Fruit fly (Drosophila melanogaster) whole organism, embryonic: ENCODE measurements around the gene ATPsynB.

Source experiments
- Asciz ChIP-seq: fragments of 200-800 bp; sonication (Bioruptor generic); optimal IDR thresholded peaks from 2 replicates; lab custom pipeline; 2017; ENCODE audit warnings: missing biosample characterization, mild to moderate bottlenecking, missing genetic modification characterization, missing genetic modification reagents
- Atf-2 ChIP-seq: fragments of 200-800 bp; sonication (Bioruptor generic); optimal IDR thresholded peaks from 2 replicates; lab custom pipeline; 2016; ENCODE audit warnings: missing biosample characterization, missing genetic modification characterization
- BtbVII ChIP-seq: fragments of 200-800 bp; sonication (Bioruptor generic); optimal IDR thresholded peaks from 3 replicates; lab custom pipeline; 2017; ENCODE audit warnings: missing biosample characterization, mild to moderate bottlenecking, missing genetic modification characterization
- C15 ChIP-seq: fragments of 200-800 bp; sonication (Bioruptor generic); IDR thresholded peaks from 3 replicates; pipeline ENCODE4 v1.3.6; 2022; ENCODE audit warnings: missing biosample characterization, missing genetic modification characterization
- CG10321 ChIP-seq: fragments of 200-800 bp; sonication (Bioruptor generic); IDR thresholded peaks from 2 replicates; pipeline ENCODE4 v1.3.6; 2022; ENCODE audit warnings: missing biosample characterization, missing genetic modification characterization
- CG13123 ChIP-seq: fragments of 200-800 bp; sonication (Bioruptor generic); optimal IDR thresholded peaks from 2 replicates; lab custom pipeline; 2016; ENCODE audit warnings: missing biosample characterization, missing genetic modification characterization
- CG14014 ChIP-seq: fragments of 200-800 bp; sonication (Bioruptor generic); IDR thresholded peaks from 2 replicates; pipeline ENCODE4 v1.3.6; 2022; ENCODE audit warnings: missing biosample characterization, missing genetic modification characterization
- CG1529 ChIP-seq: fragments of 200-800 bp; sonication (Bioruptor generic); optimal IDR thresholded peaks from 3 replicates; lab custom pipeline; 2018; ENCODE audit warnings: missing biosample characterization, missing genetic modification characterization
- CG15514 ChIP-seq: fragments of 200-800 bp; sonication (Bioruptor generic); optimal IDR thresholded peaks from 3 replicates; lab custom pipeline; 2017; ENCODE audit warnings: missing biosample characterization, missing genetic modification characterization, mild to moderate bottlenecking, moderate library complexity, missing genetic modification reagents
- CG1647 ChIP-seq: fragments of 200-800 bp; sonication (Bioruptor generic); optimal IDR thresholded peaks from 3 replicates; lab custom pipeline; 2016; ENCODE audit warnings: missing biosample characterization, missing genetic modification characterization
- CG17612 ChIP-seq: fragments of 200-800 bp; sonication (Bioruptor generic); IDR thresholded peaks from 2 replicates; pipeline ENCODE4 v1.3.6; 2022; ENCODE audit warnings: missing biosample characterization, missing genetic modification characterization
- CG17829 ChIP-seq: fragments of 200-800 bp; optimal IDR thresholded peaks from 2 replicates; lab custom pipeline; 2019; ENCODE audit warnings: missing biosample characterization, mild to moderate bottlenecking, missing genetic modification characterization, moderate library complexity
- CG1792 ChIP-seq: fragments of 200-800 bp; sonication (Bioruptor generic); optimal IDR thresholded peaks from 2 replicates; lab custom pipeline; 2016; ENCODE audit warnings: missing biosample characterization, missing genetic modification characterization
- CG18011 ChIP-seq: fragments of 200-800 bp; sonication (Bioruptor generic); optimal IDR thresholded peaks from 2 replicates; lab custom pipeline; 2017; ENCODE audit warnings: missing biosample characterization, missing genetic modification characterization, mild to moderate bottlenecking, moderate library complexity, missing genotype
- CG2120 ChIP-seq: fragments of 200-800 bp; sonication (Bioruptor generic); optimal IDR thresholded peaks from 3 replicates; lab custom pipeline; 2016; ENCODE audit warnings: missing biosample characterization, missing genetic modification characterization
- CG2712 ChIP-seq: fragments of 200-800 bp; optimal IDR thresholded peaks from 3 replicates; lab custom pipeline; 2019; ENCODE audit warnings: missing biosample characterization, mild to moderate bottlenecking, missing genetic modification characterization, moderate library complexity
- CG2875 ChIP-seq: fragments of 200-800 bp; sonication (Bioruptor generic); optimal IDR thresholded peaks from 2 replicates; lab custom pipeline; 2017; ENCODE audit warnings: missing biosample characterization, mild to moderate bottlenecking, missing genetic modification characterization, missing genetic modification reagents
- CG31441 ChIP-seq: fragments of 200-800 bp; sonication (Bioruptor generic); IDR thresholded peaks from 2 replicates; pipeline ENCODE4 v1.3.6; 2022; ENCODE audit warnings: missing biosample characterization, missing genetic modification characterization
- CG3726 ChIP-seq: fragments of 200-800 bp; sonication (Bioruptor generic); IDR thresholded peaks from 3 replicates; pipeline ENCODE4, ENCODE4 v1.3.6; 2022; ENCODE audit warnings: missing biosample characterization, missing genetic modification characterization
- CG4404 ChIP-seq: fragments of 200-800 bp; sonication (Bioruptor generic); IDR thresholded peaks from 2 replicates; pipeline ENCODE4 v1.3.6; 2022; ENCODE audit warnings: missing biosample characterization, missing genetic modification characterization
- CG4707 ChIP-seq: fragments of 200-800 bp; sonication (Bioruptor generic); optimal IDR thresholded peaks from 2 replicates; lab custom pipeline; 2018; ENCODE audit warnings: missing biosample characterization, mild to moderate bottlenecking, missing genetic modification characterization, moderate library complexity
- CG7357 ChIP-seq: fragments of 200-800 bp; sonication (Bioruptor generic); IDR thresholded peaks from 3 replicates; pipeline ENCODE4 v1.3.6; 2022; ENCODE audit warnings: missing biosample characterization, missing genetic modification characterization
- D ChIP-seq, 2 experiments: fragments of 200-800 bp in 1 of 2; fragments of >200 bp in 1 of 2; sonication (Bioruptor generic) in 1 of 2; optimal IDR thresholded peaks; 2 replicates in 1 of 2; 3 replicates in 1 of 2; lab custom pipeline; 2017; ENCODE audit warnings: mild to moderate bottlenecking in 1 of 2, missing biosample characterization in 1 of 2, missing genetic modification characterization in 1 of 2, missing genetic modification reagents in 1 of 2
- Dbx ChIP-seq: fragments of 200-800 bp; sonication (Bioruptor generic); IDR thresholded peaks from 3 replicates; pipeline ENCODE4 v1.3.6; 2022; ENCODE audit warnings: missing biosample characterization, missing genetic modification characterization
- Dp ChIP-seq: fragments of 200-800 bp; sonication (Bioruptor generic); optimal IDR thresholded peaks from 2 replicates; lab custom pipeline; 2018; ENCODE audit warnings: missing biosample characterization, mild to moderate bottlenecking, missing genetic modification characterization, moderate library complexity
- E2f2 ChIP-seq: fragments of 200-800 bp; sonication (Bioruptor generic); IDR thresholded peaks from 2 replicates; pipeline ENCODE4 v1.3.6; 2022; ENCODE audit warnings: missing biosample characterization, missing genetic modification characterization
- Hsf ChIP-seq: fragments of 200-800 bp; sonication (Bioruptor generic); optimal IDR thresholded peaks from 3 replicates; lab custom pipeline; 2016; ENCODE audit warnings: missing biosample characterization, missing genetic modification characterization
- Ravus ChIP-seq: fragments of 200-800 bp; sonication (Bioruptor generic); IDR thresholded peaks from 2 replicates; pipeline ENCODE4 v1.3.6; 2022; ENCODE audit warnings: missing biosample characterization, missing genetic modification characterization
- Trl ChIP-seq, 3 experiments: fragments of >200 bp in 2 of 3; fragments of 200-800 bp in 1 of 3; sonication (Bioruptor generic) in 1 of 3; optimal IDR thresholded peaks; 2 replicates in 1 of 3; 3 replicates in 2 of 3; lab custom pipeline; 2016 to 2017; ENCODE audit warnings: missing biosample characterization in 1 of 3, missing genetic modification characterization in 1 of 3
- Xbp1 ChIP-seq: fragments of 200-800 bp; sonication (Bioruptor generic); optimal IDR thresholded peaks from 3 replicates; lab custom pipeline; 2016; ENCODE audit warnings: missing biosample characterization, mild to moderate bottlenecking, missing genetic modification characterization
- ara ChIP-seq: fragments of 200-800 bp; sonication (Bioruptor generic); IDR thresholded peaks from 2 replicates; pipeline ENCODE4 v1.3.6; 2022; ENCODE audit warnings: missing biosample characterization, missing genetic modification characterization
- bigmax ChIP-seq: fragments of 200-800 bp; sonication (Bioruptor generic); optimal IDR thresholded peaks from 2 replicates; lab custom pipeline; 2018; ENCODE audit warnings: missing biosample characterization, mild to moderate bottlenecking, missing genetic modification characterization
- chinmo ChIP-seq: fragments of 200-800 bp; sonication (Bioruptor generic); IDR thresholded peaks from 4 replicates; pipeline ENCODE4 v1.3.6; 2022; ENCODE audit warnings: missing biosample characterization, missing genetic modification characterization; ENCODE audit not compliant: partially characterized antibody
- dmrt11E ChIP-seq: fragments of 200-800 bp; sonication (Bioruptor generic); optimal IDR thresholded peaks from 3 replicates; lab custom pipeline; 2018; ENCODE audit warnings: missing biosample characterization, mild to moderate bottlenecking, missing genetic modification characterization, moderate library complexity
- fd3F ChIP-seq: fragments of 200-800 bp; sonication (Bioruptor generic); optimal IDR thresholded peaks from 2 replicates; lab custom pipeline; 2018; ENCODE audit warnings: missing biosample characterization, mild to moderate bottlenecking, missing genetic modification characterization, moderate library complexity
- fd64A ChIP-seq: fragments of 200-800 bp; sonication (Bioruptor generic); optimal IDR thresholded peaks from 3 replicates; lab custom pipeline; 2018; ENCODE audit warnings: missing biosample characterization, mild to moderate bottlenecking, missing genetic modification characterization
- fu2 ChIP-seq: fragments of 200-800 bp; sonication (Bioruptor generic); optimal IDR thresholded peaks from 2 replicates; lab custom pipeline; 2016; ENCODE audit warnings: missing biosample characterization, missing genetic modification characterization
- kay ChIP-seq: fragments of 200-800 bp; sonication (Bioruptor generic); optimal IDR thresholded peaks from 2 replicates; lab custom pipeline; 2016; ENCODE audit warnings: missing biosample characterization, missing genetic modification characterization
- ken ChIP-seq: fragments of 200-800 bp; sonication (Bioruptor generic); IDR thresholded peaks from 3 replicates; pipeline ENCODE4 v1.3.6; 2022; ENCODE audit warnings: missing biosample characterization, missing genetic modification characterization
- klu ChIP-seq: fragments of 200-800 bp; sonication (Bioruptor generic); IDR thresholded peaks from 2 replicates; pipeline ENCODE4 v1.3.6; 2022; ENCODE audit warnings: missing biosample characterization, missing genetic modification characterization
- mirr ChIP-seq: fragments of 200-800 bp; sonication (Bioruptor generic); optimal IDR thresholded peaks from 3 replicates; lab custom pipeline; 2018; ENCODE audit warnings: missing biosample characterization, mild to moderate bottlenecking, missing genetic modification characterization
- org-1 ChIP-seq: fragments of 200-800 bp; sonication (Bioruptor generic); optimal IDR thresholded peaks from 2 replicates; lab custom pipeline; 2017; ENCODE audit warnings: missing biosample characterization, missing genetic modification characterization
- pfk ChIP-seq: fragments of 200-800 bp; sonication (Bioruptor generic); optimal IDR thresholded peaks from 2 replicates; lab custom pipeline; 2018; ENCODE audit warnings: missing biosample characterization, mild to moderate bottlenecking, missing genetic modification characterization, moderate library complexity
- rib ChIP-seq: fragments of 200-800 bp; sonication (Bioruptor generic); IDR thresholded peaks from 2 replicates; pipeline ENCODE4 v1.3.6; 2022; ENCODE audit warnings: missing biosample characterization, missing genetic modification characterization
- sens ChIP-seq: fragments of 200-800 bp; sonication (Bioruptor generic); peaks from one replicate; lab custom pipeline; 2016; ENCODE audit warnings: missing biosample characterization, missing genetic modification characterization
- slbo ChIP-seq: fragments of 200-800 bp; sonication (Bioruptor generic); IDR thresholded peaks from 2 replicates; pipeline ENCODE4 v1.3.6; 2022; ENCODE audit warnings: missing biosample characterization, missing genetic modification characterization
- slp2 ChIP-seq: fragments of 200-800 bp; sonication (Bioruptor generic); optimal IDR thresholded peaks from 2 replicates; lab custom pipeline; 2016; ENCODE audit warnings: missing biosample characterization, missing genetic modification characterization
- tap ChIP-seq: fragments of 200-800 bp; optimal IDR thresholded peaks from 3 replicates; lab custom pipeline; 2019; ENCODE audit warnings: missing biosample characterization, mild to moderate bottlenecking, missing genetic modification characterization, moderate library complexity
- tup ChIP-seq: fragments of 200-800 bp; sonication (Bioruptor generic); optimal IDR thresholded peaks from 2 replicates; lab custom pipeline; 2016; ENCODE audit warnings: missing biosample characterization, mild to moderate bottlenecking, missing genetic modification characterization, moderate library complexity
- twi ChIP-seq: fragments of 200-800 bp; optimal IDR thresholded peaks from 2 replicates; lab custom pipeline; 2019; ENCODE audit warnings: missing biosample characterization, mild to moderate bottlenecking, missing genetic modification characterization, moderate library complexity
- vfl ChIP-seq: fragments of 200-800 bp; sonication (Bioruptor generic); optimal IDR thresholded peaks from 2 replicates; lab custom pipeline; 2016; ENCODE audit warnings: missing biosample characterization, missing genetic modification characterization
- wor ChIP-seq: fragments of 200-800 bp; sonication (Bioruptor generic); IDR thresholded peaks from 2 replicates; pipeline ENCODE4 v1.3.6; 2022; ENCODE audit warnings: missing biosample characterization, missing genetic modification characterization

Gene ATPsynB

dm6 chr3L:9695647-9696046 lies 34.2 kb upstream of the ATPsynB start (continued):
- no peak for TF ChIP-seq dmrt11E
- no peak for TF ChIP-seq CG14014 (GFP tag; lab: Robert Waterston, UW)
- TF ChIP-seq CG18011 = no peak
- TF ChIP-seq twi (tag; lab: Kevin White, UChicago) = no peak
- TF ChIP-seq Asciz = peak; percentile 46
- TF ChIP-seq pfk = no peak
- TF ChIP-seq CG17829 (tag; lab: Kevin White, UChicago) = peak; percentile 12
- TF ChIP-seq CG31441 (GFP tag; lab: Robert Waterston, UW) = peak; percentile 59; the same call in 1 of the 2 replicates
- peak; percentile 7 for TF ChIP-seq kay (GFP tag; lab: Kevin White, UChicago)
- peak; percentile 51 for TF ChIP-seq Xbp1 (GFP tag; lab: Kevin White, UChicago)
- TF ChIP-seq CG17612 (GFP tag; lab: Robert Waterston, UW) = no peak
- TF ChIP-seq mirr = no peak
- no peak for TF ChIP-seq CG4404
- TF ChIP-seq slbo (GFP tag; lab: Robert Waterston, UW) = peak; percentile 17; the same call in 1 of the 2 replicates
- TF ChIP-seq Ravus (GFP tag; lab: Robert Waterston, UW) = no peak
- TF ChIP-seq E2f2 (GFP tag; lab: Robert Waterston, UW) = no peak
- TF ChIP-seq slp2 (GFP tag; lab: Kevin White, UChicago) = no peak
- no peak for TF ChIP-seq CG1792
- TF ChIP-seq wor (GFP tag; lab: Robert Waterston, UW) = no peak
- TF ChIP-seq CG4707 (GFP tag; lab: Kevin White, UChicago) = no peak
- no peak for TF ChIP-seq fd64A (GFP tag; lab: Kevin White, UChicago)
- TF ChIP-seq sens = peak; percentile 64
- no peak for TF ChIP-seq CG13123
- peak; percentile 6 for TF ChIP-seq tap (tag; lab: Kevin White, UChicago)
- TF ChIP-seq CG1529 (GFP tag; lab: Kevin White, UChicago) = no peak
- no peak for TF ChIP-seq Dp (GFP tag; lab: Kevin White, UChicago)
- TF ChIP-seq chinmo (GFP tag; lab: Robert Waterston, UW) = no peak
- TF ChIP-seq CG2120 (GFP tag; lab: Kevin White, UChicago) = peak; percentile 48
- peak; percentile 63 for TF ChIP-seq CG2712 (tag; lab: Kevin White, UChicago)
- TF ChIP-seq CG7357 = no peak
- no peak for TF ChIP-seq BtbVII (GFP tag; lab: Kevin White, UChicago)
- no peak for TF ChIP-seq ken (GFP tag; lab: Robert Waterston, UW)
- TF ChIP-seq tup = no peak
- TF ChIP-seq CG10321 (GFP tag; lab: Robert Waterston, UW) = no peak
- no peak for TF ChIP-seq CG15514 (GFP tag; lab: Kevin White, UChicago)
- no peak for TF ChIP-seq Dbx (GFP tag; lab: Robert Waterston, UW)
- peak; percentile 20 for TF ChIP-seq org-1
- no peak for TF ChIP-seq ara (GFP tag; lab: Robert Waterston, UW)
- no peak for TF ChIP-seq fu2 (GFP tag; lab: Kevin White, UChicago)
- no peak for TF ChIP-seq D (optimal IDR thresholded peaks at IDR 0.05; lab: Kevin White, UChicago)
- no peak for TF ChIP-seq D (GFP tag; optimal IDR thresholded peaks at IDR 0.05; lab: Kevin White, UChicago)
- no peak for TF ChIP-seq rib (GFP tag; lab: Robert Waterston, UW)
- TF ChIP-seq Atf-2 = no peak
- TF ChIP-seq CG2875 (GFP tag; lab: Kevin White, UChicago) = no peak
- TF ChIP-seq fd3F (GFP tag; lab: Kevin White, UChicago) = peak; percentile 14
- no peak for TF ChIP-seq Trl (optimal IDR thresholded peaks at IDR 0.05; lab: Kevin White, UChicago)
- no peak for TF ChIP-seq Trl (GFP tag; optimal IDR thresholded peaks at IDR 0.05; lab: Kevin White, UChicago)
- TF ChIP-seq CG3726 (GFP tag; lab: Robert Waterston, UW) = no peak
- no peak for TF ChIP-seq C15
- TF ChIP-seq vfl (GFP tag; lab: Kevin White, UChicago) = no peak
- no peak for TF ChIP-seq klu (GFP tag; lab: Robert Waterston, UW)
- TF ChIP-seq Hsf = no peak
- TF ChIP-seq bigmax (GFP tag; lab: Kevin White, UChicago) = no peak
- no peak for TF ChIP-seq CG1647 (GFP tag; lab: Kevin White, UChicago)
